Fruit fly (Drosophila melanogaster): ENCODE results near the gene Burs.
"Not testable (repeated sequence)": the region's sequence is repeated elsewhere in the genome, so short reads cannot be mapped to it uniquely, and the experiment has no call there.

The Burs gene

DNA sequence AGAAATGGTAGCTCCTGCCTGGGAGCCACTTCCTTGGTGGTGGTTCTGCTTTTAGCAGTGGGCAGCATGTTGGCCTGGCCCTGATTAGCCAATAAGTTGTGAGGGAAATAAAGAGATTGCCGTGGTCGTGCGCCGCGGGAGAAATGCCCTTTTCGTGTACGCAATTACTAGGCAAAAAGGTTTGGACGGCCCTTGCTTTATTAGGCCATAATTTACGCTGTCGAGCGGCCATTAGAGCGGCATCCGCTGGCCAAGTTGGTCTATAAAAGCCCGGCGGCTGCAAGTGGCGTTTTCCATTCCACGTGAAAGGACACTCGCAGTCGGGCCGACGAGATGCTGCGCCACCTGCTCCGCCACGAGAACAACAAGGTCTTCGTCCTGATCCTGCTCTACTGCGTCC lies at the start of gene Burs:
Gene Burs (plus strand): TSS at position 301 of the 400 bp plus-strand sequence.
- no peak for TF ChIP-seq CG8478 (optimal IDR thresholded peaks at IDR 0.05)
- TF ChIP-seq psq (optimal IDR thresholded peaks at IDR 0.05) = no peak
- no peak for TF ChIP-seq pan (optimal IDR thresholded peaks at IDR 0.05)
- no peak for TF ChIP-seq EcR (GFP tag; optimal IDR thresholded peaks at IDR 0.05)
- TF ChIP-seq Dll (optimal IDR thresholded peaks at IDR 0.05) = no peak
- TF ChIP-seq usp (GFP tag; optimal IDR thresholded peaks at IDR 0.05) = no peak

DNA sequence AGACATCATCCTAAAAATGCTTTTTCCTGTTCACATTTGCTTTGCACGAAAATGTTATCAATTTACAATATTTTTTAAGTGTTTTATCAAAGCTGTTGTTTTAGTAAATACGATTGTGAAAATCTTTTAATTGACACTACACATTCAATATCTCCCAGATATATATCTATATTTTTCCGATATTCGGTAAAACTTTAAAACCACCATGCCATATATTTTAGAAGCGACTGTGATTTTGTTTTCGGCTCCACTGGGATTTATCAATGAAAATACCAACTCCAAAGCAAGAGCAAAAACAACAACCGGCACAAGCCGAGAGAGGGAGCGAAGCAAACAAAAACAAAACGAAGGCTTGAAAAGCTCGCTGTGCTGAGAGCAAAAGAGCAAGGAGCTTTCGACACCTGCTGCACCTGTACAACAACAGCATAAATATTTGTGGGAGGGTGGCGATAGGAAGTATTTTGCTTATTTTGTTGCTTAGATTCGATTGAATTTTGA lies 49.3 kb upstream of the Burs start:
- TF ChIP-seq psq (optimal IDR thresholded peaks at IDR 0.05) = no peak
- no peak for TF ChIP-seq usp (GFP tag; optimal IDR thresholded peaks at IDR 0.05)
- TF ChIP-seq EcR (GFP tag; optimal IDR thresholded peaks at IDR 0.05) = no peak
- TF ChIP-seq CG8478 (optimal IDR thresholded peaks at IDR 0.05) = no peak

dm6 chr3R:21722457-21722856 lies 46.9 kb upstream of the Burs start:
- TF ChIP-seq EcR (GFP tag; optimal IDR thresholded peaks at IDR 0.05) = no peak
- no peak for TF ChIP-seq Dll (optimal IDR thresholded peaks at IDR 0.05)
- no peak for TF ChIP-seq psq (optimal IDR thresholded peaks at IDR 0.05)
- no peak for TF ChIP-seq CG8478 (optimal IDR thresholded peaks at IDR 0.05)
- no peak for TF ChIP-seq usp (GFP tag; optimal IDR thresholded peaks at IDR 0.05)
- TF ChIP-seq pan (optimal IDR thresholded peaks at IDR 0.05) = no peak

DNA sequence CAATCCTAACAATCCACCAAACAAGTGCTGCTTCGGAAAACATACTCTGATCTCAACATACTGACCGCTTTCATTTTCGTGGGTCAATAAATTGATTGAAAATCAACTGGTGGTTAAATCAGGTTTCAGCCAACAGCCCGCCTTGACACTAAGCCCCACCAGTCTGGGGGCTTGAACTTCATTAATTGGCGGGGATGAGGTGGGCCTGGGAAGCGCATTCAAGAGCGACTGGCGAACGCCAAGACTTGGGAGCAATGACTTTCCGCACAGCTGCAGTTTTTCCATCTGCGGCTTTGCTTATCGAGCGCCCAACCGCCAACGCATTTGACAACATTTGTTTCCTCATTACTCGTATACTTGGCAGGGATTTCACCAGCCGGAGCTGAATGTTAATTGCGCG lies 42.7 kb upstream of the Burs start:
- TF ChIP-seq EcR (GFP tag; optimal IDR thresholded peaks at IDR 0.05) (peak in 1 of 2 experiments; percentile 53), psq (optimal IDR thresholded peaks at IDR 0.05) (no peak), CG8478 (optimal IDR thresholded peaks at IDR 0.05) (no peak), Dll (optimal IDR thresholded peaks at IDR 0.05) (no peak), usp (GFP tag; optimal IDR thresholded peaks at IDR 0.05) (no peak), pan (optimal IDR thresholded peaks at IDR 0.05) (no peak)

DNA sequence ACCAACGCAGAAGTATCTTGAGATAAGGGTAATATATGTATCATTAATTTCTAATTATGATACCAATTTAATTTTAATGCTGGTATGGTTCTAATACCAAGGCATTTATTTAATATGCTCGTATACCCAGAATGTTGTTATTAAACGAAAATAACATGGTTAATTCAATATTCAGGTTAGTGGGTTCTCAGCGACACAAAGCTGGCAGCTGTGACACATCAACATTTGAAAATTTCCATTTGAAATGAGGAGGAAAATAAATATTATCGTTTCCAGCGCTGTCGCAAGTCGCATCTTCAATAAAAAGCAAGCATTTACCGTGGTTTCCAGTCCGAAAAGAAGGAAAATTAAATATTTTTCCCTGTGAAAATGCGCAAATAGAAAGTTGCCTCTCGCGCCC lies 38.4 kb upstream of the Burs start:
- TF ChIP-seq psq (optimal IDR thresholded peaks at IDR 0.05) = no peak
- no peak for TF ChIP-seq Dll (optimal IDR thresholded peaks at IDR 0.05)
- TF ChIP-seq pan (optimal IDR thresholded peaks at IDR 0.05) = no peak
- no peak for TF ChIP-seq CG8478 (optimal IDR thresholded peaks at IDR 0.05)

dm6 chr3R:21731682-21732081 lies 37.6 kb upstream of the Burs start:
- no peak for TF ChIP-seq pan (optimal IDR thresholded peaks at IDR 0.05)
- no peak for TF ChIP-seq usp (GFP tag; optimal IDR thresholded peaks at IDR 0.05)
- TF ChIP-seq CG8478 (optimal IDR thresholded peaks at IDR 0.05) = no peak

- no peak for TF ChIP-seq Dll (optimal IDR thresholded peaks at IDR 0.05)
- no peak for TF ChIP-seq EcR (GFP tag; optimal IDR thresholded peaks at IDR 0.05)
- no peak for TF ChIP-seq pan (optimal IDR thresholded peaks at IDR 0.05)
- no peak for TF ChIP-seq psq (optimal IDR thresholded peaks at IDR 0.05)
- no peak for TF ChIP-seq CG8478 (optimal IDR thresholded peaks at IDR 0.05)
- TF ChIP-seq usp (GFP tag; optimal IDR thresholded peaks at IDR 0.05) = no peak
These were observed 36.4 kb upstream of the Burs start for dm6 chr3R:21732901-21733300.

- not testable (repeated sequence) for TF ChIP-seq CG8478, pan, Dll (optimal IDR thresholded peaks at IDR 0.05)
These were observed 33.1 kb upstream of the Burs start, which contains the start of gene Sfp93F for dm6 chr3R:21736196-21736595. Sfp93F (minus strand) TSS chr3R:21736296.

- no peak for TF ChIP-seq Dll (optimal IDR thresholded peaks at IDR 0.05)
- TF ChIP-seq CG8478 (optimal IDR thresholded peaks at IDR 0.05) = no peak
- no peak for TF ChIP-seq usp (GFP tag; optimal IDR thresholded peaks at IDR 0.05)
- no peak for TF ChIP-seq pan (optimal IDR thresholded peaks at IDR 0.05)
- TF ChIP-seq EcR (GFP tag; optimal IDR thresholded peaks at IDR 0.05) = no peak
- TF ChIP-seq psq (optimal IDR thresholded peaks at IDR 0.05) = no peak
These were observed 32.6 kb upstream of the Burs start, which contains the start of gene CG42869 for dm6 chr3R:21736749-21737148. CG42869 (minus strand) TSS chr3R:21736849.

- TF ChIP-seq Dll (optimal IDR thresholded peaks at IDR 0.05) (no peak), pan (optimal IDR thresholded peaks at IDR 0.05) (no peak), CG8478 (optimal IDR thresholded peaks at IDR 0.05) (no peak), usp (GFP tag; optimal IDR thresholded peaks at IDR 0.05) (no peak), psq (optimal IDR thresholded peaks at IDR 0.05) (no peak), EcR (GFP tag; optimal IDR thresholded peaks at IDR 0.05) (no peak)
These were observed 32.1 kb upstream of the Burs start, which contains the start of gene CG42870 for dm6 chr3R:21737264-21737663. CG42870 (minus strand) TSS chr3R:21737364.

- no peak for TF ChIP-seq pan (optimal IDR thresholded peaks at IDR 0.05)
- TF ChIP-seq psq (optimal IDR thresholded peaks at IDR 0.05) = no peak
- TF ChIP-seq CG8478 (optimal IDR thresholded peaks at IDR 0.05) = no peak
- TF ChIP-seq Dll (optimal IDR thresholded peaks at IDR 0.05) = no peak
These were observed 30.3 kb upstream of the Burs start, which contains the start of gene CG34034 for dm6 chr3R:21739010-21739409. CG34034 (minus strand) TSS chr3R:21739110.

- no peak for TF ChIP-seq psq (optimal IDR thresholded peaks at IDR 0.05)
- no peak for TF ChIP-seq pan (optimal IDR thresholded peaks at IDR 0.05)
- no peak for TF ChIP-seq CG8478 (optimal IDR thresholded peaks at IDR 0.05)
- TF ChIP-seq EcR (GFP tag; optimal IDR thresholded peaks at IDR 0.05) = no peak
- TF ChIP-seq usp (GFP tag; optimal IDR thresholded peaks at IDR 0.05) = no peak
- no peak for TF ChIP-seq Dll (optimal IDR thresholded peaks at IDR 0.05)
These were observed 29.5 kb upstream of the Burs start, which contains the start of gene CG5849 for dm6 chr3R:21739750-21740319. CG5849 (plus strand) TSS chr3R:21740105.

DNA sequence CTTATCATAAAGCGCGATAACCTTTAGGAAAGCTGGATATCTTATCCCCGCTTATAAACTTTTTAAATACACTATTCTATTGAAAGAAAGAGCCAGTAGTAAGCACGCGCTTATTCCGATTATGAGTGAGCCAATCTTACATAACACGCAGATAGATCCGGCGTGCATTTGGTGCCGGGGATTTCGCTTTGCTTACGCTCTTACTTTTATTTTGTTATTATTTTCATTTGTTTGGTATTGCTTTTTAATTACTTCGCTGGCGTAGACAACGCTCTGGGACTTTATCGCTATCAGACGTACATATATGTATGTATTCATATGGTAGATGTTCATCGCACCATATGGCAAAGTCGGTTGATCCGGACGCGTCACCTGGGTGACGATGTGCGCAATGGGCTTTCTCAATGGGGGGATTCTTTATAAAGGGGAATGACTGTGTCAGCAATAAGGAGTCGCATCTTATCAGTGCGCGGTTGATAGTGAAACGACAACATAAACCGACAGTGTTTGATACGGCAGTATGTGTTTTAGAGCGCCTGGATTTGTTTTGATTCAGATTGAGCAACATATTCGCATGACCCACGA lies 28.5 kb upstream of the Burs start:
- TF ChIP-seq CG8478 (optimal IDR thresholded peaks at IDR 0.05) (no peak), usp (GFP tag; optimal IDR thresholded peaks at IDR 0.05) (no peak), pan (optimal IDR thresholded peaks at IDR 0.05) (no peak), psq (optimal IDR thresholded peaks at IDR 0.05) (no peak), Dll (optimal IDR thresholded peaks at IDR 0.05) (no peak), EcR (GFP tag; optimal IDR thresholded peaks at IDR 0.05) (no peak)

All from whole organism.